Worm (Caenorhabditis elegans): ENCODE measurements around the gene K02C4.2.
A peak's percentile ranks its signal among the peaks of the same experiment; 100 is the strongest.

The K02C4.2 gene

ce11 chrII:8075324-8075810, at the start of gene K02C4.2 (continued):
- TF ChIP-seq attf-5 (GFP tag; optimal IDR thresholded peaks at IDR 0.05) (peak; percentile 72), egl-44 (GFP tag; IDR thresholded peaks at IDR 0.05) (peak; percentile 71; the same call in 1 of the 2 replicates), rec-8 (tag; optimal IDR thresholded peaks at IDR 0.05) (peak; percentile 70 to 73), atf-7 (tag; optimal IDR thresholded peaks at IDR 0.05) (peak; percentile 59), madf-10 (tag; optimal IDR thresholded peaks at IDR 0.05) (peak; percentile 59), nhr-27 (tag; optimal IDR thresholded peaks at IDR 0.05) (peak; percentile 73), B0019.2 (GFP tag; conservative IDR thresholded peaks at IDR 0.05) (0 out of 2 replicates have a peak, but pooled peaks have one; percentile 40), rcor-1 (GFP tag; IDR thresholded peaks at IDR 0.05) (peak; percentile 77), madf-3 (GFP tag; IDR thresholded peaks at IDR 0.05) (0 out of 2 replicates have a peak, but pooled peaks have one; percentile 67), lsl-1 (GFP tag; optimal IDR thresholded peaks at IDR 0.05) (peak; percentile 68), F57A8.1 (GFP tag; optimal IDR thresholded peaks at IDR 0.05) (no peak), Y53F4B.3 (GFP tag; IDR thresholded peaks at IDR 0.05) (no peak), C06A6.2 (GFP tag; conservative IDR thresholded peaks at IDR 0.05) (peak; percentile 55; the same call in 1 of the 2 replicates), sea-2 (GFP tag; IDR thresholded peaks at IDR 0.05) (0 out of 2 replicates have a peak, but pooled peaks have one; percentile 58), cebp-1 (GFP tag; IDR thresholded peaks at IDR 0.05) (0 out of 2 replicates have a peak, but pooled peaks have one; percentile 27), cebp-1 (tag; optimal IDR thresholded peaks at IDR 0.05) (peak; percentile 71), unc-62 (GFP tag; optimal IDR thresholded peaks at IDR 0.05) (no peak), unc-130 (GFP tag; optimal IDR thresholded peaks at IDR 0.05) (peak; percentile 68), dpl-1 (GFP tag; optimal IDR thresholded peaks at IDR 0.05) (peak; percentile 37), akir-1 (GFP tag; optimal IDR thresholded peaks at IDR 0.05) (peak; percentile 25), snpc-1.1 (tag; optimal IDR thresholded peaks at IDR 0.05; ENCODE audit: insufficient read depth) (peak; percentile 34), dpff-1 (tag; optimal IDR thresholded peaks at IDR 0.05) (no peak), bed-2 (GFP tag; IDR thresholded peaks at IDR 0.05) (no peak), ztf-6 (GFP tag; IDR thresholded peaks at IDR 0.05) (no peak), F57C9.4 (tag; optimal IDR thresholded peaks at IDR 0.05) (peak; percentile 1), F49E8.2 (tag; optimal IDR thresholded peaks at IDR 0.05; ENCODE audit: insufficient read depth) (peak; percentile 75), hlh-12 (tag; optimal IDR thresholded peaks at IDR 0.05) (peak; percentile 34), Y53G8AR.9 (GFP tag; conservative IDR thresholded peaks at IDR 0.05) (peak; percentile 71), F33H1.4 (GFP tag; IDR thresholded peaks at IDR 0.05) (peak; percentile 28; the same call in 1 of the 2 replicates), dox-1 (GFP tag; IDR thresholded peaks at IDR 0.05) (peak; percentile 91), pbrm-1 (GFP tag; IDR thresholded peaks at IDR 0.05) (peak; percentile 66; the same call in 1 of the 2 replicates), repo-1 (tag; optimal IDR thresholded peaks at IDR 0.05) (peak; percentile 87)

ce11 chrII:8027663-8028062, 47.9 kb upstream of the K02C4.2 start, which contains the start of gene swsn-7:
Gene swsn-7 (minus strand): TSS chrII:8027763.
- TF ChIP-seq F55B11.4 (tag; optimal IDR thresholded peaks at IDR 0.05; ENCODE audit: borderline replicate concordance, insufficient read depth) (no peak), mxl-1 (tag; optimal IDR thresholded peaks at IDR 0.05) (no peak), ceh-79 (tag; optimal IDR thresholded peaks at IDR 0.05) (no peak), bed-1 (GFP tag; IDR thresholded peaks at IDR 0.05) (no peak), ceh-91 (GFP tag; IDR thresholded peaks at IDR 0.05) (no peak), athp-1 (tag; optimal IDR thresholded peaks at IDR 0.05) (no peak), nfyb-1 (GFP tag; IDR thresholded peaks at IDR 0.05) (no peak), lag-1 (GFP tag; IDR thresholded peaks at IDR 0.05) (no peak)

All from whole organism, young adult.